Worm (Caenorhabditis elegans) whole organism, early embryonic: ENCODE results near the gene ZK563.2.

ENCODE experiments used
- ama-1 ChIP-seq: fragments of 150-350 bp; optimal IDR thresholded peaks from 2 replicates; lab custom pipeline; 2014
- tbx-37 ChIP-seq: fragments of 200-800 bp; sonication (Bioruptor generic); conservative IDR thresholded peaks from 2 replicates; pipeline ENCODE4 v1.3.6; 2022; ENCODE audit warnings: missing genetic modification reagents, missing genetic modification characterization, missing compliant biosample characterization

DNA sequence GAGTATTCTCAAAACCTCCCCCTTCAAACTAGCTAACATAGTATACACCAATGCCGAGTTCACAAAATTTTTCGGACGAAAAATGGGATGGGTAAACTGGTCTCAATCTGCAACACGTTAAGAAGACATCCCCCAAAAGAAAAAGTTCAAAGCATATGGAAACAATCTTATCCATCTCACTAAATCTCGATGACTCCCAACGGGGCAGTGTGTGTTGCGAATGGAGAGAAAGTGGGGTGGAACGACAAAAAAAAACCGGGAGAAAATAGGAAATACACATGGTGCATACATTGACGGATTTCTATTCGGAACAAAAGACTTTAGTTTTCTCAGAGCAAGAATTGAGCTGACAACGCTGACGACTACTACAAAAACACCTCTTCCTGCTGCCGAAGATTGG lies 6.6 kb downstream of the ZK563.2 start:
- no peak for TF ChIP-seq tbx-37 (GFP tag; lab: Robert Waterston, UW)
- no peak for TF ChIP-seq ama-1 (lab: Kevin White, UChicago)
